Fruit fly (Drosophila melanogaster) whole organism, adult: ENCODE data around the gene Gr64d.

Experiments
- CG11617 ChIP-seq: fragments of 200-800 bp; sonication (Bioruptor generic); optimal IDR thresholded peaks from 2 replicates; lab custom pipeline; 2017; ENCODE audit warnings: mild to moderate bottlenecking, missing biosample characterization, missing genetic modification reagents, missing genetic modification characterization
- CG12768 ChIP-seq: fragments of 200-800 bp; sonication (Bioruptor generic); optimal IDR thresholded peaks from 2 replicates; lab custom pipeline; 2017; ENCODE audit warnings: missing biosample characterization, missing genetic modification characterization, mild to moderate bottlenecking, moderate library complexity, missing genetic modification reagents
- CG14711 ChIP-seq: fragments of 200-800 bp; sonication (Bioruptor generic); optimal IDR thresholded peaks from 2 replicates; lab custom pipeline; 2018; ENCODE audit warnings: missing biosample characterization, mild to moderate bottlenecking, missing genetic modification characterization, moderate library complexity
- CG1620 ChIP-seq: fragments of 200-800 bp; sonication (Bioruptor generic); optimal IDR thresholded peaks from 2 replicates; lab custom pipeline; 2016; ENCODE audit warnings: missing biosample characterization, missing genetic modification characterization
- CG33017 ChIP-seq: fragments of 200-800 bp; sonication (Bioruptor generic); optimal IDR thresholded peaks from 2 replicates; lab custom pipeline; 2018; ENCODE audit warnings: missing biosample characterization, mild to moderate bottlenecking, missing genetic modification characterization, moderate library complexity
- CG5204 ChIP-seq: fragments of 200-800 bp; sonication (Bioruptor generic); optimal IDR thresholded peaks from 2 replicates; lab custom pipeline; 2016; ENCODE audit warnings: missing biosample characterization, missing genetic modification characterization
- CG7045 ChIP-seq: fragments of 200-800 bp; sonication (Bioruptor generic); optimal IDR thresholded peaks from 2 replicates; lab custom pipeline; 2017; ENCODE audit warnings: missing biosample characterization, mild to moderate bottlenecking, missing genetic modification characterization
- CG7101 ChIP-seq: fragments of 200-800 bp; sonication (Bioruptor generic); optimal IDR thresholded peaks from 2 replicates; lab custom pipeline; 2018; ENCODE audit warnings: missing biosample characterization, mild to moderate bottlenecking, missing genetic modification characterization, moderate library complexity
- Clk ChIP-seq: fragments of 200-800 bp; sonication (Bioruptor generic); optimal IDR thresholded peaks from 2 replicates; lab custom pipeline; 2017; ENCODE audit warnings: missing biosample characterization, missing genetic modification characterization
- Crg-1 ChIP-seq: fragments of 200-800 bp; sonication (Bioruptor generic); optimal IDR thresholded peaks from 2 replicates; lab custom pipeline; 2016; ENCODE audit warnings: missing biosample characterization, missing genetic modification characterization
- Hr96 ChIP-seq: fragments of 200-800 bp; sonication (Bioruptor generic); optimal IDR thresholded peaks from 2 replicates; lab custom pipeline; 2016; ENCODE audit warnings: missing biosample characterization, missing genetic modification characterization
- Mnt ChIP-seq: fragments of 200-800 bp; sonication (Bioruptor generic); optimal IDR thresholded peaks from 2 replicates; lab custom pipeline; 2016; ENCODE audit warnings: missing biosample characterization, mild to moderate bottlenecking, missing genetic modification characterization
- bab1 ChIP-seq: fragments of 200-800 bp; sonication (Bioruptor generic); optimal IDR thresholded peaks from 3 replicates; lab custom pipeline; 2019; ENCODE audit warnings: missing biosample characterization, mild to moderate bottlenecking, missing genetic modification characterization, moderate library complexity
- cic ChIP-seq: fragments of 200-800 bp; sonication (Bioruptor generic); optimal IDR thresholded peaks from 2 replicates; lab custom pipeline; 2017; ENCODE audit warnings: missing biosample characterization, mild to moderate bottlenecking, missing genetic modification characterization, moderate library complexity
- cnc ChIP-seq, 2 experiments: fragments of >200 bp; optimal IDR thresholded peaks; 2 replicates each; lab custom pipeline; 2017
- kay ChIP-seq: fragments of 200-800 bp; sonication (Bioruptor generic); peaks from one replicate; lab custom pipeline; 2016; ENCODE audit warnings: missing biosample characterization, missing genetic modification characterization, borderline replicate concordance
- ovo ChIP-seq: fragments of 200-800 bp; sonication (Bioruptor generic); optimal IDR thresholded peaks from 2 replicates; lab custom pipeline; 2016; ENCODE audit warnings: missing biosample characterization, missing genetic modification characterization
- pad ChIP-seq: fragments of 200-800 bp; sonication (Bioruptor generic); optimal IDR thresholded peaks from 3 replicates; lab custom pipeline; 2017; ENCODE audit warnings: missing biosample characterization, missing genetic modification characterization, mild to moderate bottlenecking, moderate library complexity, missing genetic modification reagents
- tj ChIP-seq: fragments of 200-800 bp; sonication (Bioruptor generic); optimal IDR thresholded peaks from 3 replicates; lab custom pipeline; 2017; ENCODE audit warnings: missing biosample characterization, mild to moderate bottlenecking, missing genetic modification characterization, moderate library complexity
- toe ChIP-seq: fragments of 200-800 bp; sonication (Bioruptor generic); optimal IDR thresholded peaks from 2 replicates; lab custom pipeline; 2016; ENCODE audit warnings: missing biosample characterization, missing genetic modification characterization

Gene Gr64d

DNA sequence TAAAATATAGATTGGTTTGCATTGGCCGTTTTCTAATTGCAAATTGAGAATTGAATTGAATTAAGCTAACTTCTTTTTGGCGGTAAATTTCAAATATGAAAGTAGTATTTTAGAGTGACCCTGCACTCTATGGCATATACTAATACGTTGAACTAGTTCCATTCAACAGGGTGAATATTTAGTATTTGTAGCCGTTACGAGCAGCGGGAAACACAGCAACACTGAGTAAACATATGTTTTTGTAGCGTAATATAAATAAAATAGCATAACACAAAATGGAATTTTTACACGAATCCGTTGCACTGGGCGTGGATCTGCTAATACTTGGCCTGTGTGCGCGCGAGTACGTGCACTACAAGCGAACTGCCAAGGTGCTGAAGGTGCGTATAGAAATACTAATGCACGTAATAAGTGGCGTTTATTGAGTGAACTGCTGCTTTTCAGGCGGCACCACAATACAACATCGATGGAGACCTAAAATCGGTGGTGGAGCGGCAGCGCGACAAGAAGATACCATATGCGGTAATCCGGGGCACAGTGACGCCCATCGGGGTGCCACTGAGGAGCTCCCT is 10.5 kb upstream of the Gr64d start, which contains the start of gene Mul1:
Gene Mul1, plus strand, starts transcription at position 198 of the 572 bp plus-strand sequence.
- TF ChIP-seq Hr96 (GFP tag; lab: Kevin White, UChicago) (no peak), bab1 (GFP tag; lab: Kevin White, UChicago) (peak; percentile 31), CG14711 (peak; percentile 15), cic (GFP tag; lab: Kevin White, UChicago) (peak; percentile 13)

DNA sequence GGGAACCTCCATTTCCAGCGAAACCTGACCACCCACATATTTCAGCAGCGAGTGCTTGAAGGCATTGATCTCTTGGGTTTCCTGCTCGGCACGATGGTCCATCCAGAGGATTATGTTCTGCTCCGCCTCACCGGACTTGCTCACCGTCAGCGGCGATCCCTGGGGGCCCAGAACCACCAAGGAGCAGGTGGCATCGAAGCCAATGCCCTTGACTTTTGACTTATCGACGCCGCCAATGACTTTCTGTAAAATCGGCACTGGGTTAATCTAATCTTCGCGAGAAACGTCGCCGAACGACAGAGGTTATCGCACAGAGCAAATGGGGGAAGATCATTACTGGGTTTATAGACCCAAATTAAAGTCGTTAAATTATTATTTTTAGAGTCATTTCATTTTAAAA is 7.4 kb upstream of the Gr64d start:
- TF ChIP-seq CG7045 (GFP tag; lab: Kevin White, UChicago) (no peak), Mnt (GFP tag; lab: Kevin White, UChicago) (no peak), kay (no peak), CG1620 (GFP tag; lab: Kevin White, UChicago) (no peak), Clk (GFP tag; lab: Kevin White, UChicago) (no peak), ovo (no peak), toe (GFP tag; lab: Kevin White, UChicago) (no peak), pad (GFP tag; lab: Kevin White, UChicago) (no peak), Crg-1 (GFP tag; lab: Kevin White, UChicago) (no peak), cic (GFP tag; lab: Kevin White, UChicago) (no peak), CG7101 (no peak), CG11617 (GFP tag; lab: Kevin White, UChicago) (no peak)

DNA sequence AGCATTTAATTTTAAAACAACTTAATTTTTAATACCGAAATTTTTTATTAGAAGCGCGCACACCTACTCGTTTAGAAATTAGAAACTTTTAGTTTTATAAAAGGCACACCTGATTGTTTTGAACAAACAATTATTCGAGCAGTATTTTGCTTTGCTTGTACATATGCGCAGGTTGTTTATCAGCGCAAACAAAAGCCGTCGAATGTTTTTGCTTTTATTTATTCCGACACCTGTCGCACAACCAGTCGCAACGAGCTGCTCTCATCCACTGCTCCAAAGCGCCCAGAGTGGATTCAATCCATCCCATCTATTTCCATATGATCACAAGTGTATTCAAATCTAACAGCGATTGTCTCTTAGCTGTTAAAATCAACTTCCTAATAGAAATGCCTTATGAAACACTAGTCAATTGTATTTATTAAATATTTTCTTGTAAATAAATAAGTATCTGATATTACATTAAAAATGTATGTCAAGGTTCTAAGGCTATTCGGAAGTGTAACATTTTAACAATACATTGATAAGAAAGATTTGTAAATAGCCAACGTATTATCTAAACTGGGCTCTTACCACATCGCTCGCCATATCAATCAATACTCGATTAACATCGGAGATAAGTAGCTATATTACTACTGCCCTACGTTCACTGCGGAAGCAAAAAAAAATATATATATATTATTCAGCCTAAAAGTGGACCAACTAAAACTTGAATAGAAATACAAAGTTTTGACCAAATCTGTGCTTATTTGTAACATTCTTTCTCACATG is 5.9 kb upstream of the Gr64d start, which contains the start of gene CG11594:
Gene CG11594, minus strand, starts transcription at position 274 of the 768 bp plus-strand sequence.
- TF ChIP-seq CG12768 (GFP tag; lab: Kevin White, UChicago) (peak; percentile 6), toe (GFP tag; lab: Kevin White, UChicago) (peak; percentile 11), Crg-1 (GFP tag; lab: Kevin White, UChicago) (peak; percentile 6), bab1 (GFP tag; lab: Kevin White, UChicago) (no peak), CG7101 (peak; percentile 10), cnc (optimal IDR thresholded peaks at IDR 0.05; lab: Kevin White, UChicago) (no peak), Mnt (GFP tag; lab: Kevin White, UChicago) (peak; percentile 34), CG7045 (GFP tag; lab: Kevin White, UChicago) (peak; percentile 46), CG1620 (GFP tag; lab: Kevin White, UChicago) (no peak), kay (peak; percentile 82), ovo (peak; percentile 42), cic (GFP tag; lab: Kevin White, UChicago) (peak; percentile 81)

DNA sequence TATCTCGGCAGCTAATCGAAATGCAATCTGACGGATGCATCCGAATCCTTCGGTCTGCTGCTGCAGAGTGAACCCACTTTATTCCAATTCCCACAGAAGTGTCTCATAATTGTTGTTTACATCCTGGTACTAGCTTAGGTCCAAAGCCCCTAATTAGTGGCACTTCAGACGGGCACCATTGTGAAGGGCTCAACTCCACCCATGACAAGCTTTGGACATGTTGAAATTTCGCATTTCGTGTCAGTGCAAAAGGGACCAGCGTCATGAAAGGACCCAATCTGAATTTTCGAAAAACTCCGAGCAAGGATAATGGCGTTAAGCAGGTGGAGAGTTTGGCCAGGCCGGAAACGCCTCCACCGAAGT is 5.4 kb upstream of the Gr64d start, which contains the start of gene Gr64a:
Gene Gr64a, plus strand, starts transcription at position 264 of the 363 bp plus-strand sequence.
- TF ChIP-seq kay (no peak), toe (GFP tag; lab: Kevin White, UChicago) (no peak), Hr96 (GFP tag; lab: Kevin White, UChicago) (no peak), CG33017 (tag; lab: Kevin White, UChicago) (no peak), CG14711 (no peak), cnc (optimal IDR thresholded peaks at IDR 0.05; lab: Kevin White, UChicago) (no peak)

DNA sequence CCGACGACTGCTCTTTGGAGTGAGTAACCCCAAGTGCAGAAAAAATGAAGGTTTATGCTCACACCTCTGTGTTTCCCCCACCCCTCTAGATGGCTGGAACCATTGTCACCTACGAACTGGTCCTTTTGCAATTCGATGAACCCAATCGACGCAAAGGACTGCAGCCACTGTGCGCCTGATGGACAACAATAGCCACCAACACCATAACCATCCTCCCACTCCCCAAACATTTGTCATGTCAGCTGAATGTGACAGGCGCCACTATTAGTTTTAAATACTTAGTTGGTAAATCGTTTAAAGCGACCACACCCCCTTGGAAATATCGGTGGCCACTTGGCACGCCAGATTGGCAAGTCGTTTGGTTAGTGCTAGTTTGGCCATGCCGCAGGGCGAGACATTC is 3.6 kb upstream of the Gr64d start, which contains the start of the genes Gr64b and Gr64c:
Gene Gr64b, plus strand, starts transcription at position 301 of the 400 bp plus-strand sequence.
Gene Gr64c, plus strand, starts transcription at position 301 of the 400 bp plus-strand sequence.
- TF ChIP-seq CG7045 (GFP tag; lab: Kevin White, UChicago) (no peak), Clk (GFP tag; lab: Kevin White, UChicago) (no peak), Crg-1 (GFP tag; lab: Kevin White, UChicago) (no peak), pad (GFP tag; lab: Kevin White, UChicago) (no peak), toe (GFP tag; lab: Kevin White, UChicago) (no peak), ovo (no peak), kay (no peak), CG12768 (GFP tag; lab: Kevin White, UChicago) (no peak), CG5204 (GFP tag; lab: Kevin White, UChicago) (no peak), CG7101 (no peak), Mnt (GFP tag; lab: Kevin White, UChicago) (no peak), bab1 (GFP tag; lab: Kevin White, UChicago) (no peak), cic (GFP tag; lab: Kevin White, UChicago) (no peak), CG14711 (no peak), cnc (optimal IDR thresholded peaks at IDR 0.05; lab: Kevin White, UChicago) (no peak), CG1620 (GFP tag; lab: Kevin White, UChicago) (no peak), Hr96 (GFP tag; lab: Kevin White, UChicago) (no peak), CG11617 (GFP tag; lab: Kevin White, UChicago) (no peak), CG33017 (tag; lab: Kevin White, UChicago) (no peak)

DNA sequence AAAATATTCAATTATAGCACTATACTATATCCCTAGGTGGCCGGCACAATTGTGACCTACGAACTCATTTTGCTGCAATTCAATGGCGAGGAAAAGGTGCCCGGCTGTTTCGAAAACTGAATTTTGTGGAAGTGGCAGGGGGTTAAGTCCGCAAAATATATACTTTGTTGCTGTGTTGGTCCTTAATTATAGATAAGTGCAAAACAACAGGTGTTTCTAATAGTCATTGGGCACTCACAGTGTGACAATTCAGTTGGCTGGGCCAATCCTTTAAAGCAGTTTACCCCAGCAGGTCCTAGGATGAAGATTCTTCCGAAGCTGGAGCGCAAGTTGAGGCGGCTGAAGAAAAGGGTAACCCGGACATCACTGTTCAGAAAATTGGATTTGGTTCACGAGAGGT is 3.6 kb downstream of the Gr64d start, which contains the start of gene Gr64f:
Gene Gr64f, plus strand, starts transcription at position 301 of the 400 bp plus-strand sequence.
- TF ChIP-seq ovo = no peak
- no peak for TF ChIP-seq Clk (GFP tag; lab: Kevin White, UChicago)
- TF ChIP-seq Crg-1 (GFP tag; lab: Kevin White, UChicago) = no peak
- no peak for TF ChIP-seq tj (GFP tag; lab: Kevin White, UChicago)
- TF ChIP-seq cnc (optimal IDR thresholded peaks at IDR 0.05; lab: Kevin White, UChicago) = no peak
- TF ChIP-seq CG14711 = no peak
- no peak for TF ChIP-seq CG7045 (GFP tag; lab: Kevin White, UChicago)
- no peak for TF ChIP-seq CG5204 (GFP tag; lab: Kevin White, UChicago)
- TF ChIP-seq cic (GFP tag; lab: Kevin White, UChicago) = no peak
- TF ChIP-seq CG33017 (tag; lab: Kevin White, UChicago) = no peak
- TF ChIP-seq bab1 (GFP tag; lab: Kevin White, UChicago) = no peak
- TF ChIP-seq toe (GFP tag; lab: Kevin White, UChicago) = no peak
- no peak for TF ChIP-seq CG11617 (GFP tag; lab: Kevin White, UChicago)
- TF ChIP-seq CG12768 (GFP tag; lab: Kevin White, UChicago) = no peak
- no peak for TF ChIP-seq Hr96 (GFP tag; lab: Kevin White, UChicago)
- TF ChIP-seq CG7101 = no peak
- no peak for TF ChIP-seq pad (GFP tag; lab: Kevin White, UChicago)
- TF ChIP-seq Mnt (GFP tag; lab: Kevin White, UChicago) = no peak
- no peak for TF ChIP-seq kay
- no peak for TF ChIP-seq CG1620 (GFP tag; lab: Kevin White, UChicago)
